Fruit fly (Drosophila melanogaster): ENCODE data around the gene CG31269.

DNA sequence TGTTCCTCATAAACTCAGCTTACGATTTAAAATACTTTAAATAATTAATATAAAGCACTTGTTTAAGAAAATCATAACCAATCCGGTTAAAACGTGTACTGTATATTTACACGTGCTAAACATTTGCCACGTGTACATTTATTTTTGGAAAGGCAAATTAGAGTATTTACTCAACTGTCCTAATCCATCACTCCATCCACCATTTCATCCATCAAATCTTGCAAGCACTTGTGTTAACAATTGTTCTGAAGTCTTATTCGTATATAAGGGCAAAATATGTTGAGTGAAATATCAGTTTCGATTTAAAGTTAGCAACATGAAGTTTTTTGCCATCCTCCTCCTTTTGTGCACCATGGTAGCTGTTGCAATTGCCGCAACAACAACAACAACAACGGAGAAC, 5.6 kb upstream of the CG31269 start, which contains the start of gene CG42779:
- no peak for TF ChIP-seq Sox14 (GFP tag; optimal IDR thresholded peaks at IDR 0.05)
- TF ChIP-seq CG1621 (tag; optimal IDR thresholded peaks at IDR 0.05): no peak
- no peak for TF ChIP-seq CG15336 (GFP tag; IDR thresholded peaks at IDR 0.05)
- no peak for TF ChIP-seq Hr39 (GFP tag; optimal IDR thresholded peaks at IDR 0.05)
- no peak for TF ChIP-seq Hr38 (GFP tag; optimal IDR thresholded peaks at IDR 0.05)
- no peak for TF ChIP-seq vri (GFP tag; optimal IDR thresholded peaks at IDR 0.05)
- no peak for TF ChIP-seq CG6808 (GFP tag; optimal IDR thresholded peaks at IDR 0.05)
- no peak for TF ChIP-seq net (GFP tag; optimal IDR thresholded peaks at IDR 0.05)
